Fruit fly (Drosophila melanogaster) Kc167 (cell line): ENCODE data around the gene CG13060.

ENCODE experiments used
- Myc ChIP-seq: fragments of >200 bp; optimal IDR thresholded peaks from 2 replicates; lab custom pipeline; 2017; ENCODE audit warnings: missing external identifiers
- Sin3A ChIP-seq: fragments of >200 bp; optimal IDR thresholded peaks from 2 replicates; lab custom pipeline; 2018; ENCODE audit warnings: missing external identifiers
- h ChIP-seq: fragments of >200 bp; optimal IDR thresholded peaks from 3 replicates; lab custom pipeline; 2018; ENCODE audit warnings: missing external identifiers
- insv ChIP-seq: fragments of >200 bp; optimal IDR thresholded peaks from 3 replicates; lab custom pipeline; 2018; ENCODE audit warnings: missing external identifiers
- psq ChIP-seq: fragments of >200 bp; optimal IDR thresholded peaks from 2 replicates; lab custom pipeline; 2017; ENCODE audit warnings: missing external identifiers
- ttk ChIP-seq: sonication (Bioruptor generic); optimal IDR thresholded peaks from 2 replicates; lab custom pipeline; 2017; ENCODE audit warnings: missing external identifiers

DNA sequence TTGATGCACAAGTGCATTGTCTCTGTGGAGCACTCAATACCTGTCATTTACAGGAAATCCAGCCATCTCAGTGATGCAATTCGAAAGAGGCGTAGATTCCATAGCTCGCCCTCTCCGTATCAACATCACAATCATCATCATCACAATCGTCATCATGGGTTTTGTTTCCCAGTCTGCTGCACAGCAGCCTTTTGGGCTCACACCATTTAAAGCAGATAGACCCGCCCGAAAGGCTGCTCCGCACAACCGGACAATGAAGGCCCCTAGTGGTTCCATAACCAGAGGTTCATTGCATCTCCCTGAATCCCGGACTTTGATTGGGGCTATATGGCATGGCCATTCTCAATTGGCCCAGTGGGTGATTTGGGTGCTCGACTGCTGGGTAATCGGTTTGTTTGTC is 15.2 kb downstream of the CG13060 start:
- TF ChIP-seq h (lab: Kevin White, UChicago): no peak
- TF ChIP-seq Myc (lab: Kevin White, UChicago): no peak
- TF ChIP-seq ttk (lab: Kevin White, UChicago): no peak
- no peak for TF ChIP-seq psq (lab: Kevin White, UChicago)
- no peak for TF ChIP-seq Sin3A (lab: Kevin White, UChicago)
- TF ChIP-seq insv: no peak
